Worm (Caenorhabditis elegans) whole organism, L4 larva: Measurements from ENCODE around the gene M02F4.1.

Experiments used
- F49E8.2 ChIP-seq: sonication (generic microtip); optimal IDR thresholded peaks from 2 replicates; lab custom pipeline; 2016; ENCODE audit warnings: missing compliant biosample characterization, mild to moderate bottlenecking, missing genetic modification characterization, borderline replicate concordance
- aha-1 ChIP-seq: fragments of 150-350 bp; peaks from one replicate; lab custom pipeline; 2014; ENCODE audit warnings: missing biosample characterization, missing genetic modification characterization
- ces-1 ChIP-seq: fragments of 150-350 bp; sonication (generic microtip); optimal IDR thresholded peaks from 4 replicates; lab custom pipeline; 2014; ENCODE audit warnings: missing biosample characterization, missing genetic modification reagents, missing genetic modification characterization
- ctbp-1 ChIP-seq: fragments of 200-800 bp; sonication (Bioruptor generic); IDR thresholded peaks from 2 replicates; pipeline ENCODE4 v1.3.6; 2022; ENCODE audit warnings: missing genetic modification reagents, missing genetic modification characterization, missing compliant biosample characterization
- hif-1 ChIP-seq, 2 experiments: sonication (generic microtip); optimal IDR thresholded peaks; 2 replicates each; lab custom pipeline; 2016 to 2017; ENCODE audit warnings: missing compliant biosample characterization in 2 of 2, missing genetic modification characterization in 2 of 2, missing genetic modification reagents in 2 of 2, missing genotype in 2 of 2, mild to moderate bottlenecking in 1 of 2
- hlh-11 ChIP-seq: fragments of 200-800 bp; sonication (Bioruptor generic); optimal IDR thresholded peaks from 2 replicates; lab custom pipeline; 2018; ENCODE audit warnings: mild to moderate bottlenecking, missing genetic modification characterization, missing compliant biosample characterization
- madf-5 ChIP-seq, 2 experiments: fragments of 200-800 bp; sonication (Bioruptor generic); IDR thresholded peaks; 2 replicates each; pipeline ENCODE4 v1.3.6; 2022; ENCODE audit warnings: missing compliant biosample characterization in 2 of 2, missing genetic modification characterization in 2 of 2
- nhr-25 ChIP-seq: sonication (generic microtip); optimal IDR thresholded peaks from 2 replicates; lab custom pipeline; 2017; ENCODE audit warnings: missing genetic modification characterization, mild to moderate bottlenecking, missing compliant biosample characterization, antibody characterized with exemption, moderate library complexity, borderline replicate concordance; ENCODE audit not compliant: insufficient read depth
- nhr-6 ChIP-seq: fragments of 150-350 bp; optimal IDR thresholded peaks from 2 replicates; lab custom pipeline; 2014; ENCODE audit warnings: missing biosample characterization, missing genetic modification characterization
- unc-39 ChIP-seq: sonication (generic microtip); optimal IDR thresholded peaks from 2 replicates; lab custom pipeline; 2017; ENCODE audit warnings: missing biosample characterization, missing genetic modification characterization

ce11 chrX:3048696-3049095, 19.8 kb upstream of the M02F4.1 start:
- TF ChIP-seq hif-1 (tag; optimal IDR thresholded peaks at IDR 0.05; lab: Kevin White, UChicago): no peak
- no peak for TF ChIP-seq ces-1 (GFP tag; lab: Kevin White, UChicago)
- TF ChIP-seq aha-1 (tag; lab: Kevin White, UChicago): peak; percentile 9
- no peak for TF ChIP-seq nhr-6 (tag; lab: Kevin White, UChicago)
- no peak for TF ChIP-seq nhr-25 (tag; lab: Kevin White, UChicago)
- TF ChIP-seq madf-5 (GFP tag; IDR thresholded peaks at IDR 0.05; lab: Robert Waterston, UW): no peak
- no peak for TF ChIP-seq hlh-11 (tag; lab: Kevin White, UChicago)
- no peak for TF ChIP-seq ctbp-1 (GFP tag; lab: Robert Waterston, UW)
- TF ChIP-seq F49E8.2 (tag; lab: Kevin White, UChicago): no peak
- no peak for TF ChIP-seq unc-39
